Fruit fly (Drosophila melanogaster): ENCODE measurements around the gene Ppox.
A peak's percentile ranks its signal among the peaks of the same experiment; 100 is the strongest.

Gene Ppox

DNA sequence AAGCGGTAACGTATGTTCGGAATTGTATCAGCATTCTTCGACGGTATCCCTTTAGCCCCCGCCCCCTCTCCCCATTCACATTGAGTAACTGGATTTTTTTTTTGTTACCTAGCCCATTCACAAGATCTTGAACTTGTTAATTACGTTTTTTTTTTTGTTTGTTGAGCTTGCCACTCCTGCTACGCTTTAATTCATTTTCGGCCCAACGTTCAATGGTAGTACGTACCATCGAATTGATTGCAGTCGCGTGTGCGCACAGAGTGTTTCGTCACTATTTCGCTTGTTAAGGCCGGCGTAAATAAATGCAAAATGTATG is 47.0 kb downstream of the Ppox start:
- TF ChIP-seq Crg-1 (GFP tag; optimal IDR thresholded peaks at IDR 0.05) (no peak), CG12768 (GFP tag; optimal IDR thresholded peaks at IDR 0.05) (no peak), tj (GFP tag; optimal IDR thresholded peaks at IDR 0.05) (peak; percentile 67)

- TF ChIP-seq kay (GFP tag; ENCODE audit: borderline replicate concordance): no peak
- TF ChIP-seq tj (GFP tag; optimal IDR thresholded peaks at IDR 0.05): peak; percentile 95
These were observed 47.6 kb downstream of the Ppox start for dm6 chr3R:24613819-24614706.

Data from whole organism, adult.